Worm (Caenorhabditis elegans) whole organism, L2 larva: Measurements from ENCODE around the gene wht-7.
A peak's percentile ranks its signal among the peaks of the same experiment; 100 is the strongest.

Experiments
- C34F6.9 ChIP-seq: fragments of 150-350 bp; optimal IDR thresholded peaks from 2 replicates; lab custom pipeline; 2014; ENCODE audit warnings: missing biosample characterization, missing genetic modification characterization
- F13H6.1 ChIP-seq: sonication (generic microtip); optimal IDR thresholded peaks from 2 replicates; lab custom pipeline; 2016; ENCODE audit warnings: missing genetic modification characterization, missing compliant biosample characterization
- Y55F3AM.14 ChIP-seq: fragments of 200-800 bp; sonication (Bioruptor generic); optimal IDR thresholded peaks from 2 replicates; lab custom pipeline; 2018; ENCODE audit warnings: mild to moderate bottlenecking, missing genetic modification characterization, missing compliant biosample characterization
- ZK546.5 ChIP-seq: sonication (generic microtip); optimal IDR thresholded peaks from 2 replicates; lab custom pipeline; 2017; ENCODE audit warnings: missing biosample characterization, missing genetic modification characterization
- alr-1 ChIP-seq: fragments of 150-350 bp; optimal IDR thresholded peaks from 2 replicates; lab custom pipeline; 2014; ENCODE audit warnings: missing biosample characterization, missing genetic modification characterization
- aly-2 ChIP-seq: fragments of 150-350 bp; optimal IDR thresholded peaks from 2 replicates; lab custom pipeline; 2014; ENCODE audit warnings: missing biosample characterization, missing genetic modification characterization
- ama-1 ChIP-seq: fragments of 150-350 bp; optimal IDR thresholded peaks from 2 replicates; lab custom pipeline; 2018; ENCODE audit warnings: inconsistent platforms
- blmp-1 ChIP-seq: sonication (generic microtip); optimal IDR thresholded peaks from 2 replicates; lab custom pipeline; 2017; ENCODE audit warnings: missing genetic modification characterization, mild to moderate bottlenecking, missing compliant biosample characterization, antibody characterized with exemption, moderate library complexity; ENCODE audit not compliant: insufficient read depth
- ceh-16 ChIP-seq: fragments of 150-350 bp; optimal IDR thresholded peaks from 2 replicates; lab custom pipeline; 2014; ENCODE audit warnings: missing biosample characterization, missing genetic modification characterization
- ceh-82 ChIP-seq: fragments of 150-350 bp; optimal IDR thresholded peaks from 2 replicates; lab custom pipeline; 2014; ENCODE audit warnings: missing biosample characterization, missing genetic modification characterization
- crh-2 ChIP-seq: sonication (generic microtip); optimal IDR thresholded peaks from 2 replicates; lab custom pipeline; 2017; ENCODE audit warnings: missing biosample characterization, missing genetic modification characterization
- dmd-4 ChIP-seq: sonication (generic microtip); optimal IDR thresholded peaks from 2 replicates; lab custom pipeline; 2017; ENCODE audit warnings: missing biosample characterization, missing genetic modification characterization
- egl-27 ChIP-seq: sonication (generic microtip); optimal IDR thresholded peaks from 3 replicates; lab custom pipeline; 2017; ENCODE audit warnings: missing biosample characterization, missing genetic modification reagents, missing genetic modification characterization
- elt-1 ChIP-seq: fragments of 150-350 bp; optimal IDR thresholded peaks from 2 replicates; lab custom pipeline; 2014; ENCODE audit warnings: missing biosample characterization, missing genetic modification characterization
- elt-3 ChIP-seq: sonication (generic microtip); optimal IDR thresholded peaks from 2 replicates; lab custom pipeline; 2017; ENCODE audit warnings: missing biosample characterization, missing genetic modification characterization
- fos-1 ChIP-seq: fragments of 150-350 bp; optimal IDR thresholded peaks from 2 replicates; lab custom pipeline; 2014; ENCODE audit warnings: missing biosample characterization, missing genetic modification characterization
- lin-11 ChIP-seq: fragments of 150-350 bp; sonication (generic microtip); optimal IDR thresholded peaks from 2 replicates; lab custom pipeline; 2014; ENCODE audit warnings: missing biosample characterization, missing genetic modification characterization, inconsistent platforms, mixed read lengths
- lin-13 ChIP-seq: fragments of 150-350 bp; optimal IDR thresholded peaks from 2 replicates; lab custom pipeline; 2014; ENCODE audit warnings: missing biosample characterization, missing genetic modification reagents, missing genetic modification characterization
- lin-39 ChIP-seq: fragments of 150-350 bp; optimal IDR thresholded peaks from 2 replicates; lab custom pipeline; 2014; ENCODE audit warnings: missing biosample characterization, missing genetic modification reagents, missing genetic modification characterization
- lsy-2 ChIP-seq, 2 experiments: fragments of 150-350 bp in 1 of 2; sonication (generic microtip) in 1 of 2; optimal IDR thresholded peaks; 2 replicates each; lab custom pipeline; 2014 to 2017; ENCODE audit warnings: missing biosample characterization in 2 of 2, missing genetic modification characterization in 2 of 2
- mab-5 ChIP-seq: fragments of 150-350 bp; optimal IDR thresholded peaks from 2 replicates; lab custom pipeline; 2014; ENCODE audit warnings: missing biosample characterization, missing genetic modification characterization
- mbf-1 ChIP-seq: sonication (generic microtip); optimal IDR thresholded peaks from 2 replicates; lab custom pipeline; 2017; ENCODE audit warnings: missing biosample characterization, missing genetic modification characterization
- nhr-11 ChIP-seq: fragments of 150-350 bp; optimal IDR thresholded peaks from 2 replicates; lab custom pipeline; 2014; ENCODE audit warnings: missing biosample characterization, missing genetic modification characterization
- nhr-129 ChIP-seq: fragments of 150-350 bp; optimal IDR thresholded peaks from 2 replicates; lab custom pipeline; 2014; ENCODE audit warnings: missing biosample characterization, missing genetic modification characterization
- nhr-21 ChIP-seq: fragments of 150-350 bp; optimal IDR thresholded peaks from 2 replicates; lab custom pipeline; 2014; ENCODE audit warnings: missing biosample characterization, missing genetic modification characterization
- nhr-237 ChIP-seq: fragments of 150-350 bp; optimal IDR thresholded peaks from 2 replicates; lab custom pipeline; 2014; ENCODE audit warnings: missing biosample characterization, missing genetic modification characterization
- nhr-6 ChIP-seq: fragments of 150-350 bp; optimal IDR thresholded peaks from 2 replicates; lab custom pipeline; 2014; ENCODE audit warnings: missing biosample characterization, missing genetic modification characterization
- sem-4 ChIP-seq: fragments of 150-350 bp; optimal IDR thresholded peaks from 2 replicates; lab custom pipeline; 2014; ENCODE audit warnings: missing biosample characterization, missing genetic modification reagents, missing genetic modification characterization
- skn-1 ChIP-seq: sonication (generic microtip); optimal IDR thresholded peaks from 2 replicates; lab custom pipeline; 2017; ENCODE audit warnings: missing biosample characterization, missing genetic modification characterization
- sma-3 ChIP-seq: sonication (generic microtip); optimal IDR thresholded peaks from 2 replicates; lab custom pipeline; 2016; ENCODE audit warnings: missing genetic modification reagents, missing genetic modification characterization, missing compliant biosample characterization
- sma-9 ChIP-seq, 2 experiments: fragments of 150-350 bp in 1 of 2; sonication (generic microtip) in 1 of 2; optimal IDR thresholded peaks; 2 replicates each; lab custom pipeline; 2014 to 2016; ENCODE audit warnings: missing genetic modification characterization in 2 of 2, mild to moderate bottlenecking in 1 of 2, missing biosample characterization in 1 of 2, missing compliant biosample characterization in 1 of 2, missing genetic modification reagents in 1 of 2, moderate library complexity in 1 of 2
- snpc-4 ChIP-seq: fragments of 150-350 bp; optimal IDR thresholded peaks from 2 replicates; lab custom pipeline; 2014; ENCODE audit warnings: missing biosample characterization, missing genetic modification characterization
- unc-39 ChIP-seq: fragments of 150-350 bp; optimal IDR thresholded peaks from 2 replicates; lab custom pipeline; 2014; ENCODE audit warnings: missing biosample characterization, missing genetic modification characterization
- unc-55 ChIP-seq: fragments of 150-350 bp; sonication (generic microtip); optimal IDR thresholded peaks from 3 replicates; lab custom pipeline; 2014; ENCODE audit warnings: missing biosample characterization, missing genetic modification reagents, missing genetic modification characterization
- unc-62 ChIP-seq: fragments of 150-350 bp; optimal IDR thresholded peaks from 2 replicates; lab custom pipeline; 2014; ENCODE audit warnings: missing biosample characterization, missing genetic modification reagents, missing genetic modification characterization
- zag-1 ChIP-seq: fragments of 150-350 bp; optimal IDR thresholded peaks from 2 replicates; lab custom pipeline; 2014; ENCODE audit warnings: missing biosample characterization, missing genetic modification characterization
- ztf-1 ChIP-seq: fragments of 200-800 bp; sonication (Bioruptor generic); conservative IDR thresholded peaks from 2 replicates; pipeline ENCODE4 v1.3.6; 2022; ENCODE audit warnings: missing genetic modification characterization, missing compliant biosample characterization
- ztf-11 ChIP-seq: sonication (generic microtip); optimal IDR thresholded peaks from 2 replicates; lab custom pipeline; 2017; ENCODE audit warnings: missing biosample characterization, missing genetic modification characterization
- ztf-4 ChIP-seq: fragments of 150-350 bp; optimal IDR thresholded peaks from 2 replicates; lab custom pipeline; 2014; ENCODE audit warnings: missing biosample characterization, missing genetic modification characterization

The wht-7 gene

DNA sequence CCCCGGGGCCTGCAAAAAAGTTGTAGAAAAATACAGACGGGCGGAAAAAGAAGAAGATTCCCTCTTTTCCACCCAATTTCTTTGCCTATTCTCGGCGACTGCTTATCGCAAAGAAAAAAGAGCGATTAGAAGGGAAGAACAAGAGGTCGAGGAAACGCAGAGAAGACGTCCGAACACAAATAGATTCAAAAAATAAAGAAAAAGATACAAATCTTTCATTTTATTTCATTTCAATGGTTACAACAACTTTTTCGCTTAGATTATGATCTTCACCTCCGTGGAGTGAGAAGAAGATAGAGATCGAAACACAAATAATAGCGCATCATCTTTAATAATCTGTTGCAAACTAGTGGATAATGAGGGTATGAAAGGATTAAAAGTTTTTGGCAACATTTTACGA, 17.3 kb downstream of the wht-7 start:
- TF ChIP-seq egl-27 (peak; percentile 59), ama-1 (no peak), ceh-82 (no peak), skn-1 (tag; lab: Kevin White, UChicago) (no peak), sma-3 (no peak), elt-1 (tag; lab: Kevin White, UChicago) (peak; percentile 83), alr-1 (no peak), ztf-11 (no peak), ztf-1 (GFP tag; lab: Robert Waterston, UW) (no peak), nhr-6 (no peak), dmd-4 (tag; lab: Kevin White, UChicago) (no peak), lsy-2 (tag; optimal IDR thresholded peaks at IDR 0.05; lab: Kevin White, UChicago) (peak in 1 of 2 experiments; percentile 31), elt-3 (no peak), unc-55 (GFP tag; lab: Kevin White, UChicago) (no peak), aly-2 (no peak), blmp-1 (tag; lab: Kevin White, UChicago) (no peak), lin-39 (no peak), mab-5 (tag; lab: Kevin White, UChicago) (no peak), C34F6.9 (tag; lab: Kevin White, UChicago) (no peak), fos-1 (peak; percentile 13), ZK546.5 (tag; lab: Kevin White, UChicago) (no peak), mbf-1 (tag; lab: Kevin White, UChicago) (no peak), sma-9 (GFP tag; optimal IDR thresholded peaks at IDR 0.05; lab: Kevin White, UChicago) (peak; percentile 56), sma-9 (tag; optimal IDR thresholded peaks at IDR 0.05; lab: Kevin White, UChicago) (no peak), crh-2 (no peak), nhr-129 (tag; lab: Kevin White, UChicago) (no peak), zag-1 (tag; lab: Kevin White, UChicago) (no peak), nhr-237 (tag; lab: Kevin White, UChicago) (no peak), F13H6.1 (tag; lab: Kevin White, UChicago) (no peak), lin-13 (GFP tag; lab: Kevin White, UChicago) (peak; percentile 8), sem-4 (peak; percentile 46), unc-62 (no peak), ceh-16 (tag; lab: Kevin White, UChicago) (peak; percentile 60), nhr-11 (tag; lab: Kevin White, UChicago) (no peak), lin-11 (tag; lab: Kevin White, UChicago) (no peak), nhr-21 (peak; percentile 30)

DNA sequence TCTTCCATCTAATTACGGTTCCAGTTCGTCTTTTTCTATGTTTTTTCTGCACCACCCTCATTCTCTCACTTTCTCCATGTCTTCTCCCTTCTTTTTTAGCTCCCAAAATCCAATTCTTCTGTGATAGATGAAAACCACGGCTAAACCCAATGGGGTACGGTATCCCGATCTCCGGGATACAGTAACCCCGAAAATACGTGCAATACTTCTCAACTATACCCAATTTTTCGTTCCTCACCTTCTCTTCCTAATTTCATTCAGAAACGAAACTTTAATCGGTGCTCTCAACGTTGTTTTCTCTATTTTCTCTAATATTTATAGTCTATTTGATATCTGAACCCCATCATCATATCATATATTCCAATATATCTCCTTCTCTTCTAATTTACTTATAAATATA, 25.8 kb downstream of the wht-7 start:
- TF ChIP-seq Y55F3AM.14 (GFP tag; lab: Kevin White, UChicago) (peak; percentile 55), crh-2 (peak; percentile 37), ceh-16 (tag; lab: Kevin White, UChicago) (no peak), unc-39 (no peak), ztf-4 (tag; lab: Kevin White, UChicago) (peak; percentile 35), ztf-11 (no peak), zag-1 (tag; lab: Kevin White, UChicago) (no peak), ama-1 (peak; percentile 37), skn-1 (tag; lab: Kevin White, UChicago) (no peak), ceh-82 (no peak), sma-3 (no peak), mbf-1 (tag; lab: Kevin White, UChicago) (no peak)

DNA sequence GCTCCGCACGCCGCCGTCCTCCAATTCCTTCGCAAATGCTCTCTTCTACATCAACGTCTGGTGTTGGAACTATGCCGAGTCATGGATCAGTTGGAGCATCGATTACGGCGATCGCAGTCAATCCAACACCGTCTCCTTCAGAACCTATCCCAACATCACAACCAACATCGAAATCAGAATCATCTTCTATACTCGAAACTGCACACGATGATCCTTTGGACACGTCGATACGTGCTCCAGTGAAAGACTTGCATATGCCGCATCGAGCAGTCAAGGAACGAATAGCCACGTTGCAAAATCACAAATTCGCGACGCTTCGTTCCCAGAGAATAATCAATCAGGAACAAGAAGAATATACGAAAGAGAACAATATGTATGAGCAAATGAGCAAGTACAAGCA, 28.4 kb downstream of the wht-7 start:
- TF ChIP-seq mbf-1 (tag; lab: Kevin White, UChicago) (no peak), ztf-11 (no peak), F13H6.1 (tag; lab: Kevin White, UChicago) (no peak), sma-3 (no peak), snpc-4 (tag; lab: Kevin White, UChicago) (no peak), fos-1 (no peak)

DNA sequence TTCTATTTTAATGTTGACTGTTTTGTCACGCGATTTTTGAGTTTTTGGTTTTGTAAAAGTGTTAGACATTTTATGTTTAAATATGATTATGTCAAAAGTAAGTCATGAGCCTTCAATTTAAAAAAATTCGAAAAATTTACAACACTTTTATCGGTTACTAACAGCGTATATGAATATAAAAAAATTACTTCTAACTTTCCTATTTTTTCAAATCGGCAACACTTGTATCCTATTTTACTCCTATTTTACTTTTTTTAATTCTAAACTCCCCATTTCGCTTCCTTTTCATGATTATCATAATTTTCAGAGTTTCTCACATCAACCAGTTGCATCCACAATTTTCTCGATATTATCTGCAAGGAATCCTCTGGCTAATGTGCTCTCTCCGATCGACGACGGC, 31.1 kb downstream of the wht-7 start, which contains the start of gene kin-18:
Gene kin-18 (plus strand): TSS at position 301 of the 400 bp plus-strand sequence.
- TF ChIP-seq nhr-6 (no peak), mbf-1 (tag; lab: Kevin White, UChicago) (no peak), dmd-4 (tag; lab: Kevin White, UChicago) (no peak)
